Worm (Caenorhabditis elegans) whole organism, young adult: ENCODE results near the gene arrd-24.
A peak's percentile ranks its signal among the peaks of the same experiment; 100 is the strongest.

ENCODE experiments used
- B0019.2 ChIP-seq: fragments of 200-800 bp; sonication (Bioruptor generic); conservative IDR thresholded peaks from 2 replicates; pipeline ENCODE4 v1.3.6; 2022; ENCODE audit warnings: missing genetic modification reagents, missing genetic modification characterization, missing compliant biosample characterization
- athp-1 ChIP-seq: sonication (generic microtip); optimal IDR thresholded peaks from 2 replicates; lab custom pipeline; 2017; ENCODE audit warnings: mild to moderate bottlenecking, missing genetic modification characterization, missing compliant biosample characterization
- dox-1 ChIP-seq: fragments of 200-800 bp; sonication (Bioruptor generic); IDR thresholded peaks from 2 replicates; pipeline ENCODE4 v1.3.6; 2022; ENCODE audit warnings: missing genetic modification reagents, missing genetic modification characterization, missing compliant biosample characterization
- dpff-1 ChIP-seq: sonication (generic microtip); optimal IDR thresholded peaks from 2 replicates; lab custom pipeline; 2017; ENCODE audit warnings: mild to moderate bottlenecking, missing genetic modification characterization, missing compliant biosample characterization
- somi-1 ChIP-seq: fragments of 200-800 bp; sonication (Bioruptor generic); optimal IDR thresholded peaks from 2 replicates; lab custom pipeline; 2018; ENCODE audit warnings: mild to moderate bottlenecking, missing genetic modification characterization, missing compliant biosample characterization
- unc-62 ChIP-seq: fragments of 150-350 bp; optimal IDR thresholded peaks from 2 replicates; lab custom pipeline; 2014; ENCODE audit warnings: missing biosample characterization, missing genetic modification reagents, missing genetic modification characterization

ce11 chrX:13969257-13969968 is 10.9 kb downstream of the arrd-24 start:
- peak; percentile 56 for TF ChIP-seq unc-62 (GFP tag; lab: Kevin White, UChicago)
- TF ChIP-seq somi-1: peak; percentile 10
- TF ChIP-seq dox-1 (GFP tag; lab: Robert Waterston, UW): peak; percentile 85
- no peak for TF ChIP-seq B0019.2 (GFP tag; lab: Robert Waterston, UW)
- TF ChIP-seq dpff-1 (tag; lab: Kevin White, UChicago): no peak
- TF ChIP-seq athp-1 (tag; lab: Kevin White, UChicago): no peak
